Worm (Caenorhabditis elegans) whole organism, young adult: ENCODE measurements around the gene K04A8.20.

ENCODE experiments used
- B0336.3 ChIP-seq: fragments of 200-800 bp; sonication (Bioruptor generic); IDR thresholded peaks from 2 replicates; pipeline ENCODE4 v1.3.6; 2022; ENCODE audit warnings: missing genetic modification characterization, missing compliant biosample characterization
- C06A6.2 ChIP-seq: fragments of 200-800 bp; sonication (Bioruptor generic); conservative IDR thresholded peaks from 2 replicates; pipeline ENCODE4 v1.3.6; 2022; ENCODE audit warnings: missing genetic modification characterization, missing compliant biosample characterization
- F22D6.2 ChIP-seq: sonication (generic microtip); optimal IDR thresholded peaks from 2 replicates; lab custom pipeline; 2016; ENCODE audit warnings: mild to moderate bottlenecking, missing genetic modification characterization, missing compliant biosample characterization
- ama-1 ChIP-seq, 3 experiments: fragments of 150-350 bp in 1 of 3; sonication (generic microtip) in 2 of 3; optimal IDR thresholded peaks; 2 replicates each; lab custom pipeline; 2014 to 2018; ENCODE audit warnings: missing biosample characterization in 2 of 3, missing genetic modification characterization in 2 of 3, missing genetic modification reagents in 2 of 3
- ceh-91 ChIP-seq: fragments of 200-800 bp; sonication (Bioruptor generic); IDR thresholded peaks from 2 replicates; pipeline ENCODE4 v1.3.6; 2022; ENCODE audit warnings: missing genetic modification reagents, missing genetic modification characterization, missing compliant biosample characterization
- lin-35 ChIP-seq, 3 experiments: fragments of 150-350 bp in 2 of 3; sonication (generic microtip) in 1 of 3; optimal IDR thresholded peaks; 2 replicates each; lab custom pipeline; 2014 to 2018; ENCODE audit warnings: missing biosample characterization in 3 of 3, missing genetic modification characterization in 3 of 3, missing genetic modification reagents in 3 of 3
- unc-62 ChIP-seq: fragments of 150-350 bp; optimal IDR thresholded peaks from 2 replicates; lab custom pipeline; 2014; ENCODE audit warnings: missing biosample characterization, missing genetic modification reagents, missing genetic modification characterization

DNA sequence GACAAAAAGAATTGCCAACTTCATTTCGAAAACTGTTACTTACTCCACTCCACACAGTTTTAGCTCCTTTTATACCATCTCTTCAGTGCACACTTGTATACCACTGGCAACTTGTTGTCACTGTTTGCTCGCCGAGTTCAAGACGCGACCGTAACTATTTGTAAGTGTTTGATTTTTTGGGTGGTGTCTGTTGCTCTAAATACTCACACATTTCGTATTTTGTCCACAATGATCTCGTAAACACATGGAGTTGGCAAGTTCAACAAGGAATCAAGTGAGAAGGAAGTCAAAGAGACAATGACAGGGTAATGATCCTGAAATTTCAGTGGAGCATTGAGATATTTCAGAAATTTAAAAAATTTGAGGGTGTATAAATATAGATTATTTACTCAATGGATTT is 16.2 kb upstream of the K04A8.20 start, which contains the start of gene hpo-26:
- TF ChIP-seq ama-1 (optimal IDR thresholded peaks at IDR 0.05; lab: Kevin White, UChicago) (no peak), ama-1 (GFP tag; optimal IDR thresholded peaks at IDR 0.05; lab: Kevin White, UChicago) (no peak), F22D6.2 (tag; lab: Kevin White, UChicago) (no peak), lin-35 (GFP tag; optimal IDR thresholded peaks at IDR 0.05; lab: Kevin White, UChicago) (no peak), B0336.3 (GFP tag; lab: Robert Waterston, UW) (no peak), C06A6.2 (GFP tag; lab: Robert Waterston, UW) (no peak), ceh-91 (no peak), unc-62 (GFP tag; lab: Kevin White, UChicago) (no peak)
